Fruit fly (Drosophila melanogaster): ENCODE results near the gene CG7135.

DNA sequence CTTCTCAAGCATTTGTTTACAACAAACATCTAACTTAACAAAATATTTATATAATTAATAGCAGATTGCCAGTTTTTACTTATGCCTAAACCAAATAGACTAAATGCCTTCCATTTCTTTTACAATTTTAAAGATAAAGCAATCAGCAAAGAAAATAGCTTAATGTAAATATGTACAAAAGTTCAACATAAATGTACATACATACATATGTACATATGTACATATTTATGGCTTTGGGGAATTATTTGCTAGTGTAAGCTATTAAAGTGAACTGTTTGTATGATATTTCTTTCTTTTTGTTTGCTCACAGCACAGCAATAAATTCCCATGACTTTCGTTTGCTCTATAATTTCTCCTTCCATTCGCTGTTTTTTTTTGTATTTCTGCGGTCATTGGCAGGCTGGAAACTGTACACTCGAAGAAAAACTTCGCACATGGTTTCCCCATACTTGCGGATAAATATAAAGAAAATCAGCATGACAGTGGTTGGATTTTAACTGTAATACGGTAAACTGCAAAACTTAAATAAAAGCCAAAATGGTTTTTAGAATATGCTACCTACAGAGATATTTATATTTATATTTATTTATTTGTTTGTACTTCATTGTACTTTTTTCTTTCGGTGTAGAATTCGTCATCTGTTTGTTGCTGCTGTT is 37.6 kb downstream of the CG7135 start:
- TF ChIP-seq CTCF (optimal IDR thresholded peaks at IDR 0.05) (no peak), CG8478 (optimal IDR thresholded peaks at IDR 0.05) (no peak)
